Worm (Caenorhabditis elegans) whole organism, L1 larva: Measurements from ENCODE around the gene Y38C1AA.7.

ENCODE experiments used
- aha-1 ChIP-seq: fragments of 150-350 bp; optimal IDR thresholded peaks from 2 replicates; lab custom pipeline; 2014; ENCODE audit warnings: missing biosample characterization, missing genetic modification characterization
- ces-1 ChIP-seq: fragments of 150-350 bp; optimal IDR thresholded peaks from 2 replicates; lab custom pipeline; 2014; ENCODE audit warnings: missing biosample characterization, missing genetic modification reagents, missing genetic modification characterization

DNA sequence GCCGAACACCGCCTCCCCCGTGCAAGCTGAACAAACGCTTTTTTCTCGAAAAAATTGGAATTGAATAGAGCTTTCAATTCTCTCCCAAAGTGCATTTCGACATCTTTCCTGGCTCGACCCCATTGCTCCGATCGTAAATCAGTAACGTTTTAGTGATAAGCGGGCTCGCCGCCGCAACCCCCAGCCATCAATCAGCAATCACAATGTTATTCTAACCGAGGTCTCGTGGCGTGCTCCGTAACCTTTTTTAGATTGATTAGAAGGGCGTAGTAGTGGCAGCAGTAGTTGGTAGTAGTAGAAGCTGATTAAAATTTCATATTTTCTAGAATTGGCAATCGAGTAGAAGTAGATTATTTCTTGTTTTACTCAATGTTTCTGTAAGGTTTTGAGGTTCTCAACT lies 28.6 kb downstream of the Y38C1AA.7 start:
- TF ChIP-seq ces-1 (no peak), aha-1 (tag; lab: Kevin White, UChicago) (no peak)
